Worm (Caenorhabditis elegans) whole organism, early embryonic: Measurements from ENCODE around the gene Y41C4A.9.

Source experiments
- B0310.2 ChIP-seq: sonication (generic microtip); optimal IDR thresholded peaks from 2 replicates; lab custom pipeline; 2016; ENCODE audit warnings: mild to moderate bottlenecking, missing genetic modification characterization, missing compliant biosample characterization
- F13C5.2 ChIP-seq: sonication (generic microtip); optimal IDR thresholded peaks from 2 replicates; lab custom pipeline; 2017; ENCODE audit warnings: mild to moderate bottlenecking, missing genetic modification characterization, inconsistent platforms, missing compliant biosample characterization
- aly-1 ChIP-seq: sonication (generic microtip); optimal IDR thresholded peaks from 2 replicates; lab custom pipeline; 2016; ENCODE audit warnings: missing genetic modification characterization, missing compliant biosample characterization
- ama-1 ChIP-seq: fragments of 150-350 bp; optimal IDR thresholded peaks from 2 replicates; lab custom pipeline; 2014
- ceh-13 ChIP-seq: fragments of 200-800 bp; sonication (Bioruptor generic); optimal IDR thresholded peaks from 2 replicates; lab custom pipeline; 2018; ENCODE audit warnings: mild to moderate bottlenecking, missing genetic modification characterization, missing compliant biosample characterization
- ceh-36 ChIP-seq: sonication (generic microtip); optimal IDR thresholded peaks from 2 replicates; lab custom pipeline; 2016; ENCODE audit warnings: missing genetic modification characterization, inconsistent platforms, missing compliant biosample characterization
- ets-7 ChIP-seq: sonication (generic microtip); optimal IDR thresholded peaks from 2 replicates; lab custom pipeline; 2016; ENCODE audit warnings: missing genotype, missing genetic modification characterization, missing compliant biosample characterization
- flt-1 ChIP-seq: fragments of 200-800 bp; sonication (Bioruptor generic); IDR thresholded peaks from 2 replicates; pipeline ENCODE4 v1.3.6; 2022; ENCODE audit warnings: missing genetic modification characterization, missing compliant biosample characterization
- hmbx-1 ChIP-seq: sonication (generic microtip); optimal IDR thresholded peaks from 2 replicates; lab custom pipeline; 2016; ENCODE audit warnings: mild to moderate bottlenecking, missing genetic modification characterization, missing compliant biosample characterization
- hmg-4 ChIP-seq: fragments of 200-800 bp; sonication (Bioruptor generic); optimal IDR thresholded peaks from 2 replicates; lab custom pipeline; 2018; ENCODE audit warnings: mild to moderate bottlenecking, missing genetic modification characterization, missing compliant biosample characterization
- hnd-1 ChIP-seq: sonication (generic microtip); optimal IDR thresholded peaks from 2 replicates; lab custom pipeline; 2016; ENCODE audit warnings: missing genetic modification characterization, missing compliant biosample characterization
- pes-1 ChIP-seq: fragments of 200-800 bp; sonication (Bioruptor generic); IDR thresholded peaks from 2 replicates; pipeline ENCODE4 v1.3.6; 2022; ENCODE audit warnings: missing genetic modification reagents, missing genetic modification characterization, missing compliant biosample characterization
- scrt-1 ChIP-seq: fragments of 200-800 bp; sonication (Bioruptor generic); IDR thresholded peaks from 2 replicates; pipeline ENCODE4 v1.3.6; 2022; ENCODE audit warnings: missing genetic modification characterization, missing compliant biosample characterization
- sea-1 ChIP-seq: fragments of 200-800 bp; sonication (Bioruptor generic); conservative IDR thresholded peaks from 2 replicates; pipeline ENCODE4 v1.3.6; 2022; ENCODE audit warnings: missing genetic modification characterization, missing compliant biosample characterization
- tbx-11 ChIP-seq: fragments of 200-800 bp; sonication (Bioruptor generic); IDR thresholded peaks from 2 replicates; pipeline ENCODE4 v1.3.6; 2022; ENCODE audit warnings: missing genetic modification characterization, missing compliant biosample characterization
- tbx-37 ChIP-seq: fragments of 200-800 bp; sonication (Bioruptor generic); conservative IDR thresholded peaks from 2 replicates; pipeline ENCODE4 v1.3.6; 2022; ENCODE audit warnings: missing genetic modification reagents, missing genetic modification characterization, missing compliant biosample characterization
- tra-4 ChIP-seq: sonication (generic microtip); optimal IDR thresholded peaks from 2 replicates; lab custom pipeline; 2017; ENCODE audit warnings: missing genetic modification characterization, missing compliant biosample characterization

Gene Y41C4A.9

DNA sequence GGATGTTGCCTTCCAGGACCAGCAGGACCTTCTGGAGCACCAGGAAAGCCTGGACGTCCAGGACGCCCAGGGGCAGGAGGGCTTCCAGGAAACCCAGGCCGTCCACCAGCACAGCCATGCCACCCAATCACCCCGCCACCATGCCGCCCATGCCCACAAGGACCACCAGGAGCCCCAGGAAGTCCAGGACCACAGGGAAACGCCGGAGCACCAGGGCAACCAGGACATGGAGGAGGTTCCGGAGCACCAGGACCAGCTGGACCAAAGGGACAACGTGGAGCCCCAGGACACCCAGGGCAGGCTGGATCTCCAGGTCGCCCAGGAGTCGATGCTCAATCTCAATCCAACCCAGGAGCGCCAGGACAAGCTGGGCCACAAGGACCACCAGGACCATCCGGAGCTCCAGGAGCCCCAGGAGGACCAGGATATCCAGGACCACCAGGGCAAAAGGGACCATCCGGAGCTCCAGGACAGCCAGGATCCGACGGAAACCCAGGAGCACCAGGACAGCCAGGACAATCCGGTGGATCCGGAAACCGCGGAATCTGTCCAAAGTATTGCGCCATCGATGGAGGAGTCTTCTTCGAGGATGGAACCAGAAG lies 14.0 kb downstream of the Y41C4A.9 start:
- TF ChIP-seq B0310.2 (tag; lab: Kevin White, UChicago), result no peak
- no peak for TF ChIP-seq hmbx-1 (tag; lab: Kevin White, UChicago)
- no peak for TF ChIP-seq ceh-36 (tag; lab: Kevin White, UChicago)

DNA sequence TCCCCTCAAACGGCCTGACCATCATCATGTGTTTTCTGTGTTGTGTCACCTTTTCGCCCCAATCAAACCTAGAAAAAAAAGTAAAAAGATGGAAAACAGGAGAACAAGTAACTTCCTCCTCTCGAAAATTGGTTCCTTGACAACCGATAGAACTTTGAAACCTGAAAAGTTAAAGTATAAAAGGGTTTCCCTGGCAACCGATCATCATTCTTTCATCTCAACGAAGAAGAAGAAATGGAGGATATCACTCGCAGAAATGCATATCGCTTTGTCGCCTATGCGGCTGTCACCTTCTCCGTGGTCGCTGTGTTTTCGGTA lies 14.7 kb downstream of the Y41C4A.9 start, which contains the start of gene col-95:
Gene col-95 (plus strand): TSS at position 219 of the 318 bp plus-strand sequence.
- TF ChIP-seq tbx-37 (no peak), tra-4 (tag; lab: Kevin White, UChicago) (no peak), tbx-11 (GFP tag; lab: Robert Waterston, UW) (no peak), ama-1 (lab: Kevin White, UChicago) (no peak), ceh-13 (no peak), flt-1 (GFP tag; lab: Robert Waterston, UW) (no peak), hmbx-1 (tag; lab: Kevin White, UChicago) (no peak), pes-1 (GFP tag; lab: Robert Waterston, UW) (no peak), ets-7 (tag; lab: Kevin White, UChicago) (no peak), F13C5.2 (tag; lab: Kevin White, UChicago) (no peak)

DNA sequence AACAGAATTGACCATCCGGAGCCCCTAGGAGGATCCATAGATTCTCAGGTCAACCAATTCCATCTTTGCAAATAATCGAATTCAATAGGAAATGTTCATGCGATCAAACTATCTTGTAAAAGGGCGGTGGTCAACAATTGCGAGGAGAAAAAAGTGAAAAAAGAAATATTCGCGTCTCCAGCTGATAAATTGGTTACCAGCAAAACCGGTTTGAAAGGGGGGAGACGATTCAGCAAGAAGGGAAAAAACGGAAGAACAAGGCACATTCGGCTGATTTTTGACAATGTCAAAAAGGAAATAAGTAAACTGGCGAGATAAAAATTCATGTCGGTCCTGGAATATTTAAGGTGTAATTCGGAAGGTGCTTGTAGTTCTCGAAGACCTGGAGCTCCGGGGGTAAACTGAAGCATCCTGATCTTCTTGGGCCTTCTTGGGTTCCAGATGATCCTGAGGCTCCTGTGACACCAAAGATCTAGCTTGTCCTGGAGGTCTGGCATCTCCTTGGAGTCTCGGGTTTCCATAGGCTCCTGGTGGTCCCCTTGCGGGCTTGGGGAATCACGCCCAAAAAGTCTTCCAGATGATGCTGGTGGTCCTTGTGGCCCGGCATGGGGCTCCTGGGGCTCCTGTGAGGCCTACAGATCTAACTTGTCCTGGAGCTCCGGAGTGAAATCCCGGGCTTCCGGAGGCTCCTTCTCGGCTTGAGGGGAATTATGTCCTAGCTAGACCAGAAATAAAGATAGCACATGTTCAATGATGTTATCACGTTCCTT lies 15.3 kb downstream of the Y41C4A.9 start:
- TF ChIP-seq sea-1, result no peak
- no peak for TF ChIP-seq flt-1 (GFP tag; lab: Robert Waterston, UW)
- no peak for TF ChIP-seq tbx-11 (GFP tag; lab: Robert Waterston, UW)
- TF ChIP-seq hnd-1 (tag; lab: Kevin White, UChicago), result no peak

DNA sequence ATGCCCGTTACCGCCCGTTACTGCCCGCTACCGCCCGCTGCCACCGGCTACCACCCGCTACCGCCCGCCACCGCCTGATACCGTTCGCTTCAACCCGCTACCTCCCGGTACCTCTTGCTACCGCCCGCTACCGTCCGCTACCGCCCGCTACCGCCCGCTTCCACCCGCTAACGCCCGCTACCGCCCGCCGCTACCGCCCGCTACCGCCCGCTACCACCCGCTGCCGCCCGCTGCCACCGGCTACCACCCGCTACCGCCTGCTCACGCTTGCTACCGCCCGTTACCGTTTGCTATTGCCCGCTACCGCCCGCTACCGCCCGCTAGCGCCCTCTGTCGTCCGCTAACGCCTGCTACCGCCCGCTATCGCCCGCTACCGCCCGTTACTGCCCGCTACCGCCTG lies 16.6 kb downstream of the Y41C4A.9 start:
- TF ChIP-seq flt-1 (GFP tag; lab: Robert Waterston, UW) (no peak), ceh-36 (tag; lab: Kevin White, UChicago) (no peak), ets-7 (tag; lab: Kevin White, UChicago) (no peak), sea-1 (no peak), tbx-37 (no peak), scrt-1 (no peak), B0310.2 (tag; lab: Kevin White, UChicago) (peak; percentile 13), tbx-11 (GFP tag; lab: Robert Waterston, UW) (0 out of 2 replicates have a peak, but pooled peaks have one; percentile 16), ama-1 (lab: Kevin White, UChicago) (no peak), tra-4 (tag; lab: Kevin White, UChicago) (no peak), ceh-13 (no peak)

DNA sequence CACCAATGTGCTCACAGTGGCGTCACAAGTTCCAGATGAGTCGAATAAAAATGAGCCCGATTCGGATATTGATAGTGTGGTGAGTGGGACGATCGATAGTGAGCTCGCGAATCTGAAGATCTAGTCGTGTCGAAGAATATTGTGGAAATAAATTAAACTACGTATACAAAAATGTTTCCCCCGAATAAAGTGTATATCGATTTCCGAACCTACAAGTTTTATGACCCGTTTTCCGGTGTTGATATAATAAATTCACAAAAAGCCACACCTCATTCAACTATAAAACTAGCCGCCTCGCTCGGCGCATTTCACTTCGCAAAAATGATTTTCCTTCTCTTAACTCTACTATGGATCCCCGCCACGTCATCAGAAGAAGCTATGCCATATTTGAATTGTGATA lies 18.5 kb downstream of the Y41C4A.9 start, which contains the start of gene pqn-84:
Gene pqn-84 (plus strand): TSS at position 301 of the 400 bp plus-strand sequence.
- TF ChIP-seq ceh-36 (tag; lab: Kevin White, UChicago) (no peak), sea-1 (no peak), F13C5.2 (tag; lab: Kevin White, UChicago) (no peak), B0310.2 (tag; lab: Kevin White, UChicago) (no peak), ets-7 (tag; lab: Kevin White, UChicago) (no peak), tbx-11 (GFP tag; lab: Robert Waterston, UW) (no peak), hmg-4 (GFP tag; lab: Kevin White, UChicago) (no peak), tra-4 (tag; lab: Kevin White, UChicago) (no peak), aly-1 (tag; lab: Kevin White, UChicago) (no peak), flt-1 (GFP tag; lab: Robert Waterston, UW) (no peak), scrt-1 (no peak), pes-1 (GFP tag; lab: Robert Waterston, UW) (no peak), tbx-37 (no peak), hmbx-1 (tag; lab: Kevin White, UChicago) (no peak), ceh-13 (no peak)

DNA sequence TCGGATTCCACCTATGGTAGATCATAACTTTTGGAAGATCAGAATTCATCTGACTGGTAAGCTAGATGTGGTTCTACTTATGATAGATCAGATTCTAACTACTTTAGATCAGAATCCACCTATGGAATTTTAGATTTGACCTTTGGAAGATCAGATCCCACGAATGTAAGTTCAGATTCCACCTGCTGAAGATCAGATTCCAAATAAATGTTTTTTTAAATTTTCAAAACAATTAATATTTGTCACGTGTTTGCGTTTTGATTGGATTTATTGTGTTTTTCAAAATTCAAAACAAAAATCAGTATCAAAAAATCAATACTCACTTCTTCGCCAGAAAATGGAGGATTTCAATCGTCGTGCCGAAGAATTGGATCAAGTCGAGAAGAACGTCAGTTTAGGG lies 19.9 kb downstream of the Y41C4A.9 start, which contains the start of gene Y41C4A.7:
Gene Y41C4A.7 (plus strand): TSS at position 301 of the 400 bp plus-strand sequence.
- TF ChIP-seq tbx-37 (no peak), sea-1 (no peak), pes-1 (GFP tag; lab: Robert Waterston, UW) (no peak), ama-1 (lab: Kevin White, UChicago) (no peak), F13C5.2 (tag; lab: Kevin White, UChicago) (no peak), hmg-4 (GFP tag; lab: Kevin White, UChicago) (no peak), ceh-36 (tag; lab: Kevin White, UChicago) (no peak), ets-7 (tag; lab: Kevin White, UChicago) (no peak), hnd-1 (tag; lab: Kevin White, UChicago) (no peak), scrt-1 (no peak), tbx-11 (GFP tag; lab: Robert Waterston, UW) (no peak), tra-4 (tag; lab: Kevin White, UChicago) (no peak), aly-1 (tag; lab: Kevin White, UChicago) (no peak), flt-1 (GFP tag; lab: Robert Waterston, UW) (no peak), hmbx-1 (tag; lab: Kevin White, UChicago) (no peak), B0310.2 (tag; lab: Kevin White, UChicago) (no peak)

DNA sequence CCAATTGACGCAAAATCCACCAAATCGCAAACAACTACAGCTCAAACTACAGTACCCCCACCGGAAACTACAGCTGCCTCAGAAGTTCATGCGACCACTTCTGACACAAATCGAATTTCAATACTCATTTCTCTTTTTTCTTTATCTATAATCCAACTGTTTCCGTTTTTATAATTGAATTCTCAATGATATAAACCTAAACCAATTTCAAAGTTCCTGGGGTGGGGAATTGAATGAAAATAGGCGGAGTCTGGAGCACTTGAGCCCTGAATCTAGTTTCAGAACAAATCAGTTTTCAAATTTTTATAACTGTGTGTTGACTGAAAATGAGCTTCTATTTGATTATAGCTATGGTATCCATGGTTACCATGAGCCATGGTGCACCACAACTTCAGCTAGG lies 22.2 kb downstream of the Y41C4A.9 start, which contains the start of gene Y41C4A.6:
Gene Y41C4A.6 (plus strand): TSS at position 301 of the 400 bp plus-strand sequence.
- TF ChIP-seq tra-4 (tag; lab: Kevin White, UChicago) (no peak), B0310.2 (tag; lab: Kevin White, UChicago) (no peak), ceh-36 (tag; lab: Kevin White, UChicago) (no peak), sea-1 (no peak), hnd-1 (tag; lab: Kevin White, UChicago) (no peak), ets-7 (tag; lab: Kevin White, UChicago) (no peak), hmg-4 (GFP tag; lab: Kevin White, UChicago) (no peak), hmbx-1 (tag; lab: Kevin White, UChicago) (no peak), tbx-37 (no peak), flt-1 (GFP tag; lab: Robert Waterston, UW) (no peak), pes-1 (GFP tag; lab: Robert Waterston, UW) (no peak), ama-1 (lab: Kevin White, UChicago) (no peak)
